Fruit fly (Drosophila melanogaster) whole organism, adult: Measurements from ENCODE around the gene wg.

ENCODE experiments used
- CG11617 ChIP-seq: fragments of 200-800 bp; sonication (Bioruptor generic); optimal IDR thresholded peaks from 2 replicates; lab custom pipeline; 2017; ENCODE audit warnings: mild to moderate bottlenecking, missing biosample characterization, missing genetic modification reagents, missing genetic modification characterization
- CG12768 ChIP-seq: fragments of 200-800 bp; sonication (Bioruptor generic); optimal IDR thresholded peaks from 2 replicates; lab custom pipeline; 2017; ENCODE audit warnings: missing biosample characterization, missing genetic modification characterization, mild to moderate bottlenecking, moderate library complexity, missing genetic modification reagents
- Clk ChIP-seq: fragments of 200-800 bp; sonication (Bioruptor generic); optimal IDR thresholded peaks from 2 replicates; lab custom pipeline; 2017; ENCODE audit warnings: missing biosample characterization, missing genetic modification characterization
- Mnt ChIP-seq: fragments of 200-800 bp; sonication (Bioruptor generic); optimal IDR thresholded peaks from 2 replicates; lab custom pipeline; 2016; ENCODE audit warnings: missing biosample characterization, mild to moderate bottlenecking, missing genetic modification characterization
- bab1 ChIP-seq: fragments of 200-800 bp; sonication (Bioruptor generic); optimal IDR thresholded peaks from 3 replicates; lab custom pipeline; 2019; ENCODE audit warnings: missing biosample characterization, mild to moderate bottlenecking, missing genetic modification characterization, moderate library complexity
- cnc ChIP-seq, 2 experiments: fragments of >200 bp; optimal IDR thresholded peaks; 2 replicates each; lab custom pipeline; 2017

DNA sequence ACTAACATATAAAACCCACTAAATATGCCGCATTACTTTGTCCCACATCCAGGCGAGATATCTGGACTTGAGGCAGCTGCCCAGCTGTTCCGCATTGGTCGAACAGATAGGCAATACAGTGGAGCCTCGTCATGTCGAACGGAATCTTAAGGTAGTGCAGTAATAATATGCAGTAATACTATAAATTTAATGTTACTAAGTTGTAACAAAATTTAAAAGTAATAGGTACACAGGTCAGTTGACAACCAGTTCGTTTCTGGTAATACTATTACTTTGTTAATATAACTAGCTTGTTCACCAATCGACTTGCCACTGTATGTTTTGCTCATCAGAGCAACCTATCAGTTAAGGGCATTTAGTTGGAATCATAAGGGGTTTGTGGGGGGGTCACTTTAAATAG is 12.0 kb upstream of the wg start:
- TF ChIP-seq Mnt (GFP tag; lab: Kevin White, UChicago) (no peak), CG12768 (GFP tag; lab: Kevin White, UChicago) (no peak), CG11617 (GFP tag; lab: Kevin White, UChicago) (no peak), cnc (optimal IDR thresholded peaks at IDR 0.05; lab: Kevin White, UChicago) (no peak), bab1 (GFP tag; lab: Kevin White, UChicago) (no peak), Clk (GFP tag; lab: Kevin White, UChicago) (no peak)
